Fruit fly (Drosophila melanogaster) whole organism, embryonic: Measurements from ENCODE around the gene CG3301.

Experiments
- Abd-B ChIP-seq: fragments of 200-800 bp; sonication (Bioruptor generic); optimal IDR thresholded peaks from 2 replicates; lab custom pipeline; 2018; ENCODE audit warnings: missing biosample characterization, mild to moderate bottlenecking, missing genetic modification characterization, moderate library complexity
- Adf1 ChIP-seq: fragments of 200-800 bp; sonication (Bioruptor generic); IDR thresholded peaks from 2 replicates; pipeline ENCODE4 v1.3.6; 2022; ENCODE audit warnings: missing biosample characterization, missing genetic modification characterization
- Awh ChIP-seq: fragments of 200-800 bp; sonication (Bioruptor generic); IDR thresholded peaks from 2 replicates; pipeline ENCODE4, ENCODE4 v1.3.6; 2022; ENCODE audit warnings: missing biosample characterization, missing genetic modification characterization
- Bgb ChIP-seq: fragments of 200-800 bp; sonication (Bioruptor generic); IDR thresholded peaks from 2 replicates; pipeline ENCODE4 v1.3.6; 2022; ENCODE audit warnings: missing biosample characterization, missing genetic modification characterization; ENCODE audit not compliant: partially characterized antibody
- CG10267 ChIP-seq: fragments of 200-800 bp; sonication (Bioruptor generic); optimal IDR thresholded peaks from 2 replicates; lab custom pipeline; 2018; ENCODE audit warnings: missing biosample characterization, mild to moderate bottlenecking, missing genetic modification characterization, moderate library complexity
- CG10366 ChIP-seq: fragments of 200-800 bp; sonication (Bioruptor generic); IDR thresholded peaks from 2 replicates; pipeline ENCODE4 v1.3.6; 2022; ENCODE audit warnings: missing biosample characterization, missing genetic modification characterization
- CG12299 ChIP-seq: fragments of 200-800 bp; sonication (Bioruptor generic); optimal IDR thresholded peaks from 2 replicates; lab custom pipeline; 2018; ENCODE audit warnings: missing biosample characterization, mild to moderate bottlenecking, missing genetic modification characterization
- CG15269 ChIP-seq: fragments of 200-800 bp; sonication (Bioruptor generic); optimal IDR thresholded peaks from 2 replicates; lab custom pipeline; 2018; ENCODE audit warnings: missing biosample characterization, mild to moderate bottlenecking, missing genetic modification characterization, moderate library complexity
- CG1529 ChIP-seq: fragments of 200-800 bp; sonication (Bioruptor generic); optimal IDR thresholded peaks from 3 replicates; lab custom pipeline; 2018; ENCODE audit warnings: missing biosample characterization, missing genetic modification characterization
- CG15601 ChIP-seq: fragments of 200-800 bp; sonication (Bioruptor generic); optimal IDR thresholded peaks from 3 replicates; lab custom pipeline; 2019; ENCODE audit warnings: missing biosample characterization, mild to moderate bottlenecking, missing genetic modification characterization, moderate library complexity
- CG17359 ChIP-seq: fragments of 200-800 bp; sonication (Bioruptor generic); optimal IDR thresholded peaks from 3 replicates; lab custom pipeline; 2018; ENCODE audit warnings: missing biosample characterization, mild to moderate bottlenecking, missing genetic modification characterization, moderate library complexity
- CG17361 ChIP-seq: fragments of 200-800 bp; sonication (Bioruptor generic); IDR thresholded peaks from 3 replicates; pipeline ENCODE4 v1.3.6; 2022; ENCODE audit warnings: missing biosample characterization, missing genetic modification characterization
- CG18619 ChIP-seq: fragments of 200-800 bp; sonication (Bioruptor generic); optimal IDR thresholded peaks from 3 replicates; lab custom pipeline; 2017; ENCODE audit warnings: missing biosample characterization, mild to moderate bottlenecking, missing genetic modification characterization
- CG2678 ChIP-seq: fragments of 200-800 bp; sonication (Bioruptor generic); optimal IDR thresholded peaks from 3 replicates; lab custom pipeline; 2019; ENCODE audit warnings: missing biosample characterization, mild to moderate bottlenecking, missing genetic modification characterization, moderate library complexity
- CG2889 ChIP-seq: fragments of 200-800 bp; sonication (Bioruptor generic); IDR thresholded peaks from 3 replicates; pipeline ENCODE4 v1.3.6; 2022; ENCODE audit warnings: missing biosample characterization, missing genetic modification characterization
- CG30403 ChIP-seq: fragments of 200-800 bp; sonication (Bioruptor generic); optimal IDR thresholded peaks from 3 replicates; lab custom pipeline; 2016; ENCODE audit warnings: missing biosample characterization, missing genetic modification characterization
- CG31365 ChIP-seq: fragments of 200-800 bp; sonication (Bioruptor generic); optimal IDR thresholded peaks from 2 replicates; lab custom pipeline; 2018; ENCODE audit warnings: missing biosample characterization, mild to moderate bottlenecking, missing genetic modification characterization
- CG3163 ChIP-seq: fragments of 200-800 bp; sonication (Bioruptor generic); optimal IDR thresholded peaks from 3 replicates; lab custom pipeline; 2016; ENCODE audit warnings: missing biosample characterization, missing genetic modification characterization
- CG6654 ChIP-seq: fragments of 200-800 bp; sonication (Bioruptor generic); optimal IDR thresholded peaks from 2 replicates; lab custom pipeline; 2017; ENCODE audit warnings: missing biosample characterization, mild to moderate bottlenecking, missing genetic modification characterization
- CG6854 ChIP-seq: fragments of 200-800 bp; sonication (Bioruptor generic); optimal IDR thresholded peaks from 3 replicates; lab custom pipeline; 2017; ENCODE audit warnings: missing biosample characterization, mild to moderate bottlenecking, missing genetic modification characterization
- CG7987 ChIP-seq: fragments of 200-800 bp; sonication (Bioruptor generic); optimal IDR thresholded peaks from 2 replicates; lab custom pipeline; 2018; ENCODE audit warnings: missing biosample characterization, mild to moderate bottlenecking, missing genetic modification characterization, moderate library complexity
- CG8359 ChIP-seq: fragments of 200-800 bp; sonication (Bioruptor generic); optimal IDR thresholded peaks from 2 replicates; lab custom pipeline; 2017; ENCODE audit warnings: missing biosample characterization, mild to moderate bottlenecking, missing genetic modification characterization, borderline replicate concordance
- CG9797 ChIP-seq: fragments of 200-800 bp; sonication (Bioruptor generic); optimal IDR thresholded peaks from 3 replicates; lab custom pipeline; 2018; ENCODE audit warnings: missing biosample characterization, mild to moderate bottlenecking, missing genetic modification characterization
- CoRest ChIP-seq: fragments of 200-800 bp; sonication (Bioruptor generic); optimal IDR thresholded peaks from 3 replicates; lab custom pipeline; 2018; ENCODE audit warnings: missing biosample characterization, mild to moderate bottlenecking, missing genetic modification characterization, moderate library complexity
- Dad ChIP-seq: fragments of 200-800 bp; sonication (Bioruptor generic); optimal IDR thresholded peaks from 3 replicates; lab custom pipeline; 2016; ENCODE audit warnings: missing biosample characterization, missing genetic modification characterization
- Drgx ChIP-seq: fragments of 200-800 bp; sonication (Bioruptor generic); IDR thresholded peaks from 2 replicates; pipeline ENCODE4 v1.3.6; 2022; ENCODE audit warnings: missing biosample characterization, missing genetic modification characterization
- H15 ChIP-seq: fragments of 200-800 bp; sonication (Bioruptor generic); IDR thresholded peaks from 3 replicates; pipeline ENCODE4 v1.3.6; 2022; ENCODE audit warnings: missing biosample characterization, missing genetic modification characterization
- HmgZ ChIP-seq: fragments of 200-800 bp; sonication (Bioruptor generic); optimal IDR thresholded peaks from 2 replicates; lab custom pipeline; 2018; ENCODE audit warnings: missing biosample characterization, mild to moderate bottlenecking, missing genetic modification characterization
- Hr3 ChIP-seq: fragments of 200-800 bp; sonication (Bioruptor generic); optimal IDR thresholded peaks from 3 replicates; lab custom pipeline; 2016; ENCODE audit warnings: missing biosample characterization, missing genetic modification characterization
- Hr51 ChIP-seq, 2 experiments: fragments of 200-800 bp; sonication (Bioruptor generic); optimal IDR thresholded peaks; 2 replicates in 1 of 2; 3 replicates in 1 of 2; lab custom pipeline; 2016 to 2018; ENCODE audit warnings: missing biosample characterization in 2 of 2, missing genetic modification characterization in 2 of 2, mild to moderate bottlenecking in 1 of 2, moderate library complexity in 1 of 2
- Sry-δ ChIP-seq: fragments of 200-800 bp; sonication (Bioruptor generic); optimal IDR thresholded peaks from 2 replicates; lab custom pipeline; 2016; ENCODE audit warnings: missing biosample characterization, missing genetic modification characterization
- Vsx1 ChIP-seq: fragments of 200-800 bp; sonication (Bioruptor generic); optimal IDR thresholded peaks from 2 replicates; lab custom pipeline; 2017; ENCODE audit warnings: missing biosample characterization, mild to moderate bottlenecking, missing genetic modification characterization, missing genetic modification reagents
- al ChIP-seq: fragments of 200-800 bp; sonication (Bioruptor generic); IDR thresholded peaks from 2 replicates; pipeline ENCODE4 v1.3.6; 2022; ENCODE audit warnings: missing biosample characterization, missing genetic modification characterization
- bowl ChIP-seq: fragments of 200-800 bp; sonication (Bioruptor generic); IDR thresholded peaks from 2 replicates; pipeline ENCODE4 v1.3.6; 2022; ENCODE audit warnings: missing biosample characterization, missing genetic modification characterization
- caup ChIP-seq: fragments of 200-800 bp; sonication (Bioruptor generic); optimal IDR thresholded peaks from 3 replicates; lab custom pipeline; 2017; ENCODE audit warnings: missing biosample characterization, mild to moderate bottlenecking, missing genetic modification characterization, moderate library complexity; ENCODE audit not compliant: severe bottlenecking
- corto ChIP-seq: fragments of 200-800 bp; sonication (Bioruptor generic); optimal IDR thresholded peaks from 2 replicates; lab custom pipeline; 2016; ENCODE audit warnings: missing biosample characterization, mild to moderate bottlenecking, missing genetic modification characterization, moderate library complexity
- dmrt99B ChIP-seq: fragments of 200-800 bp; sonication (Bioruptor generic); optimal IDR thresholded peaks from 2 replicates; lab custom pipeline; 2018; ENCODE audit warnings: missing biosample characterization, mild to moderate bottlenecking, missing genetic modification characterization, moderate library complexity
- ems ChIP-seq: fragments of 200-800 bp; sonication (Bioruptor generic); optimal IDR thresholded peaks from 3 replicates; lab custom pipeline; 2016; ENCODE audit warnings: missing biosample characterization, missing genetic modification characterization
- exex ChIP-seq: fragments of 200-800 bp; sonication (Bioruptor generic); optimal IDR thresholded peaks from 4 replicates; lab custom pipeline; 2018; ENCODE audit warnings: missing biosample characterization, mild to moderate bottlenecking, missing genetic modification characterization, moderate library complexity
- fd3F ChIP-seq: fragments of 200-800 bp; sonication (Bioruptor generic); optimal IDR thresholded peaks from 2 replicates; lab custom pipeline; 2018; ENCODE audit warnings: missing biosample characterization, mild to moderate bottlenecking, missing genetic modification characterization, moderate library complexity
- gcm ChIP-seq: fragments of 200-800 bp; sonication (Bioruptor generic); optimal IDR thresholded peaks from 2 replicates; lab custom pipeline; 2019; ENCODE audit warnings: missing biosample characterization, mild to moderate bottlenecking, missing genetic modification characterization, moderate library complexity
- ham ChIP-seq: fragments of 200-800 bp; sonication (Bioruptor generic); IDR thresholded peaks from 2 replicates; pipeline ENCODE4 v1.3.6; 2022; ENCODE audit warnings: missing biosample characterization, missing genetic modification characterization
- jing ChIP-seq: fragments of 200-800 bp; sonication (Bioruptor generic); optimal IDR thresholded peaks from 2 replicates; lab custom pipeline; 2018; ENCODE audit warnings: missing biosample characterization, mild to moderate bottlenecking, missing genetic modification characterization
- mld ChIP-seq: fragments of 200-800 bp; sonication (Bioruptor generic); IDR thresholded peaks from 3 replicates; pipeline ENCODE4 v1.3.6; 2022; ENCODE audit warnings: missing biosample characterization, missing genetic modification characterization; ENCODE audit not compliant: partially characterized antibody
- peb ChIP-seq: fragments of 200-800 bp; sonication (Bioruptor generic); IDR thresholded peaks from 2 replicates; pipeline ENCODE4 v1.3.6; 2022; ENCODE audit warnings: missing biosample characterization, missing genetic modification characterization
- run ChIP-seq: fragments of 200-800 bp; sonication (Bioruptor generic); optimal IDR thresholded peaks from 3 replicates; lab custom pipeline; 2018; ENCODE audit warnings: missing biosample characterization, mild to moderate bottlenecking, missing genetic modification characterization
- shn ChIP-seq: fragments of 200-800 bp; sonication (Bioruptor generic); optimal IDR thresholded peaks from 3 replicates; lab custom pipeline; 2016; ENCODE audit warnings: missing biosample characterization, missing genetic modification characterization
- trem ChIP-seq: fragments of 200-800 bp; optimal IDR thresholded peaks from 3 replicates; lab custom pipeline; 2019; ENCODE audit warnings: missing biosample characterization, mild to moderate bottlenecking, missing genetic modification characterization, moderate library complexity
- tup ChIP-seq: fragments of 200-800 bp; sonication (Bioruptor generic); optimal IDR thresholded peaks from 2 replicates; lab custom pipeline; 2016; ENCODE audit warnings: missing biosample characterization, mild to moderate bottlenecking, missing genetic modification characterization, moderate library complexity

Gene CG3301

DNA sequence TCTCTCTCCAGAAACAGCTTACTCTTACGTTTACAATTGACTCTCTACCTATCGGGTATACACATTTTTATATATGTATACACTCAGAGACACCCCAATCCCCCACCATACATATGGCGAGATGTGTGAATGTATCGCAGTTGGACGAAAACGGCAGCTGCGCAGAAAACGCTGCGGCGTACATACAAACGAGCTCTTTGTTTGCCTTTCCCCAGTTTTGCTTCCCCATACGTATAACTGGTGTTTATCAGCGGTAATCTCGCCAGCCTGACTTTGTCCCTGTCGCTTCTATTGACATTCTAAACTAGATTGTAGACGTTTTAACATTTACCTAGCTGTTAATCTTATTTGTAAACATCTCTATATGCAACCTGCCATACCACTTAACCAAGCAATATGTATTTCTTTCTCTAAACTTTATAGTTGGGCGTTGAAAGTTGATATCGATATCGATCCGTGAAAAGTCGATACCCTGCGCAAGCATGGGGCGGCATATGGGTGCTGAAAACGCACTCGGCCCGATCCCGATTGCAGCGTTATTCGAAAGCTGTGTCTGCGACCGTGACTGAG is 21.4 kb upstream of the CG3301 start (continued):
- no peak for TF ChIP-seq mld (GFP tag; lab: Robert Waterston, UW)
- TF ChIP-seq bowl (GFP tag; lab: Robert Waterston, UW), result no peak
- peak; percentile 88 for TF ChIP-seq CG2678
- peak; percentile 16 to 36 for TF ChIP-seq Hr51 (GFP tag; optimal IDR thresholded peaks at IDR 0.05; lab: Kevin White, UChicago)
- TF ChIP-seq Adf1 (GFP tag; lab: Robert Waterston, UW), result no peak
- no peak for TF ChIP-seq CG30403 (GFP tag; lab: Kevin White, UChicago)
- TF ChIP-seq ems, result no peak
- peak; percentile 38 for TF ChIP-seq gcm (GFP tag; lab: Kevin White, UChicago)
- TF ChIP-seq Drgx, result no peak
- TF ChIP-seq CG17361, result no peak
- TF ChIP-seq CG6654 (GFP tag; lab: Kevin White, UChicago), result no peak
- TF ChIP-seq Abd-B (GFP tag; lab: Kevin White, UChicago), result no peak
- TF ChIP-seq HmgZ (tag; lab: Kevin White, UChicago), result peak; percentile 84
- no peak for TF ChIP-seq Awh (GFP tag; lab: Robert Waterston, UW)
- TF ChIP-seq H15 (GFP tag; lab: Robert Waterston, UW), result no peak
- peak; percentile 80 for TF ChIP-seq CG18619 (GFP tag; lab: Kevin White, UChicago)
- no peak for TF ChIP-seq Bgb (GFP tag; lab: Robert Waterston, UW)
- peak; percentile 53 for TF ChIP-seq CG15269 (tag; lab: Kevin White, UChicago)
- no peak for TF ChIP-seq jing (GFP tag; lab: Kevin White, UChicago)
- peak; percentile 65 for TF ChIP-seq fd3F (GFP tag; lab: Kevin White, UChicago)
- peak; percentile 64 for TF ChIP-seq CoRest (tag; lab: Kevin White, UChicago)
- TF ChIP-seq CG8359 (GFP tag; lab: Kevin White, UChicago), result peak; percentile 83
- TF ChIP-seq tup (GFP tag; lab: Kevin White, UChicago), result peak; percentile 58
- peak; percentile 59 for TF ChIP-seq corto (GFP tag; lab: Kevin White, UChicago)
- TF ChIP-seq shn (GFP tag; lab: Kevin White, UChicago), result peak; percentile 10
- no peak for TF ChIP-seq Hr3 (GFP tag; lab: Kevin White, UChicago)
- TF ChIP-seq exex, result peak; percentile 74
- no peak for TF ChIP-seq CG9797 (GFP tag; lab: Kevin White, UChicago)
- TF ChIP-seq CG12299 (tag; lab: Kevin White, UChicago), result peak; percentile 80
- no peak for TF ChIP-seq al (GFP tag; lab: Robert Waterston, UW)
- peak; percentile 77 for TF ChIP-seq Dad (GFP tag; lab: Kevin White, UChicago)
- peak; percentile 60 for TF ChIP-seq dmrt99B (tag; lab: Kevin White, UChicago)
- no peak for TF ChIP-seq peb (GFP tag; lab: Robert Waterston, UW)
- no peak for TF ChIP-seq CG10366 (GFP tag; lab: Robert Waterston, UW)
- TF ChIP-seq caup (GFP tag; lab: Kevin White, UChicago), result peak; percentile 88
- TF ChIP-seq Sry-δ (GFP tag; lab: Kevin White, UChicago), result peak; percentile 28
- TF ChIP-seq CG15601 (tag; lab: Kevin White, UChicago), result peak; percentile 90
- peak; percentile 64 for TF ChIP-seq CG1529
- peak; percentile 30 for TF ChIP-seq trem (tag; lab: Kevin White, UChicago)
- TF ChIP-seq CG3163 (GFP tag; lab: Kevin White, UChicago), result peak; percentile 46
- TF ChIP-seq CG17359 (tag; lab: Kevin White, UChicago), result peak; percentile 87
- no peak for TF ChIP-seq CG2889
- peak; percentile 79 for TF ChIP-seq CG31365 (tag; lab: Kevin White, UChicago)
- TF ChIP-seq CG10267 (tag; lab: Kevin White, UChicago), result peak; percentile 52
- TF ChIP-seq CG7987, result peak; percentile 85
- peak; percentile 11 for TF ChIP-seq run
- peak; percentile 69 for TF ChIP-seq CG6854 (GFP tag; lab: Kevin White, UChicago)
- TF ChIP-seq ham, result no peak
- peak; percentile 86 for TF ChIP-seq Vsx1 (GFP tag; lab: Kevin White, UChicago)
